Worm (Caenorhabditis elegans): ENCODE measurements around the gene Y38H6C.13.
"Not testable (repeated sequence)": the region's sequence is repeated elsewhere in the genome, so short reads cannot be mapped to it uniquely, and the experiment has no call there.

Y38H6C.13 gene

ce11 chrV:20552971-20553370, 25.4 kb downstream of the Y38H6C.13 start, which contains the start of gene vmo-1:
vmo-1 (minus strand) TSS chrV:20553071.
- no peak for TF ChIP-seq ces-1 (GFP tag; optimal IDR thresholded peaks at IDR 0.05)
- TF ChIP-seq lin-13 (tag; optimal IDR thresholded peaks at IDR 0.05), result no peak
- TF ChIP-seq mep-1 (tag; optimal IDR thresholded peaks at IDR 0.05), result no peak
- TF ChIP-seq ceh-39 (tag; optimal IDR thresholded peaks at IDR 0.05), result no peak
- no peak for TF ChIP-seq zip-8 (tag; optimal IDR thresholded peaks at IDR 0.05)
- TF ChIP-seq lsy-2 (tag; optimal IDR thresholded peaks at IDR 0.05), result no peak
- TF ChIP-seq lin-32 (GFP tag; optimal IDR thresholded peaks at IDR 0.05), result no peak
- no peak for TF ChIP-seq nhr-28 (tag; optimal IDR thresholded peaks at IDR 0.05)
- TF ChIP-seq nhr-2 (tag; optimal IDR thresholded peaks at IDR 0.05), result no peak
- no peak for TF ChIP-seq sem-2 (GFP tag; optimal IDR thresholded peaks at IDR 0.05)
- no peak for TF ChIP-seq sptf-1 (tag; optimal IDR thresholded peaks at IDR 0.05)
- TF ChIP-seq flh-1 (GFP tag; optimal IDR thresholded peaks at IDR 0.05), result no peak
- no peak for TF ChIP-seq blmp-1 (tag; optimal IDR thresholded peaks at IDR 0.05)

- TF ChIP-seq bed-3 (GFP tag; optimal IDR thresholded peaks at IDR 0.05), result no peak
- TF ChIP-seq lsy-2 (tag; optimal IDR thresholded peaks at IDR 0.05), result no peak
- TF ChIP-seq ces-1 (GFP tag; optimal IDR thresholded peaks at IDR 0.05), result no peak
- TF ChIP-seq lin-13 (tag; optimal IDR thresholded peaks at IDR 0.05), result no peak
- no peak for TF ChIP-seq tbx-8 (GFP tag; optimal IDR thresholded peaks at IDR 0.05)
- no peak for TF ChIP-seq sem-2 (GFP tag; optimal IDR thresholded peaks at IDR 0.05)
- TF ChIP-seq flh-1 (GFP tag; optimal IDR thresholded peaks at IDR 0.05), result no peak
- TF ChIP-seq ceh-83 (GFP tag; optimal IDR thresholded peaks at IDR 0.05), result no peak
- TF ChIP-seq snpc-4 (tag; optimal IDR thresholded peaks at IDR 0.05), result no peak
- TF ChIP-seq nhr-237 (tag; optimal IDR thresholded peaks at IDR 0.05), result no peak
- no peak for TF ChIP-seq elt-3 (tag; optimal IDR thresholded peaks at IDR 0.05)
These were observed 27.5 kb downstream of the Y38H6C.13 start, which contains the start of gene Y38H6C.21 for ce11 chrV:20555120-20555519. Y38H6C.21 (minus strand) TSS chrV:20555267.

ce11 chrV:20556260-20556659, 28.7 kb downstream of the Y38H6C.13 start, which contains the start of gene Y38H6C.23:
Y38H6C.23 (minus strand) TSS chrV:20556360.
- no peak for TF ChIP-seq mep-1 (tag; optimal IDR thresholded peaks at IDR 0.05)
- no peak for TF ChIP-seq unc-62 (GFP tag; optimal IDR thresholded peaks at IDR 0.05)
- no peak for TF ChIP-seq snpc-4 (tag; optimal IDR thresholded peaks at IDR 0.05)
- TF ChIP-seq ces-1 (GFP tag; optimal IDR thresholded peaks at IDR 0.05), result no peak
- TF ChIP-seq cnd-1 (tag; optimal IDR thresholded peaks at IDR 0.05), result no peak
- no peak for TF ChIP-seq ceh-39 (tag; optimal IDR thresholded peaks at IDR 0.05)
- no peak for TF ChIP-seq nhr-237 (tag; optimal IDR thresholded peaks at IDR 0.05)
- no peak for TF ChIP-seq nhr-76 (tag; optimal IDR thresholded peaks at IDR 0.05)
- TF ChIP-seq nhr-12 (tag; optimal IDR thresholded peaks at IDR 0.05), result no peak
- no peak for TF ChIP-seq lin-13 (tag; optimal IDR thresholded peaks at IDR 0.05)
- TF ChIP-seq elt-1 (tag; optimal IDR thresholded peaks at IDR 0.05; ENCODE audit: borderline replicate concordance, insufficient read depth), result no peak
- TF ChIP-seq mls-2 (tag; optimal IDR thresholded peaks at IDR 0.05), result no peak
- TF ChIP-seq mab-5 (tag; optimal IDR thresholded peaks at IDR 0.05), result no peak
- TF ChIP-seq nhr-28 (tag; optimal IDR thresholded peaks at IDR 0.05), result no peak

ce11 chrV:20558270-20558669, 30.7 kb downstream of the Y38H6C.13 start, which contains the start of gene abf-4:
abf-4 (minus strand) TSS chrV:20558370.
- TF ChIP-seq pha-4 (tag; optimal IDR thresholded peaks at IDR 0.05) (no peak), elt-3 (tag; optimal IDR thresholded peaks at IDR 0.05) (no peak), ces-1 (GFP tag; optimal IDR thresholded peaks at IDR 0.05) (no peak), ceh-39 (tag; optimal IDR thresholded peaks at IDR 0.05) (no peak), blmp-1 (tag; optimal IDR thresholded peaks at IDR 0.05) (no peak), mab-5 (tag; optimal IDR thresholded peaks at IDR 0.05) (no peak), sem-2 (GFP tag; optimal IDR thresholded peaks at IDR 0.05) (no peak), nhr-2 (tag; optimal IDR thresholded peaks at IDR 0.05) (no peak), drap-1 (GFP tag; optimal IDR thresholded peaks at IDR 0.05) (no peak), bed-3 (GFP tag; optimal IDR thresholded peaks at IDR 0.05) (no peak), lin-13 (tag; optimal IDR thresholded peaks at IDR 0.05) (no peak)

ce11 chrV:20561795-20562194, 34.2 kb downstream of the Y38H6C.13 start, which contains the start of gene F26F2.1:
F26F2.1 (minus strand) TSS chrV:20561895.
- TF ChIP-seq drap-1 (GFP tag; optimal IDR thresholded peaks at IDR 0.05) (no peak), elt-3 (tag; optimal IDR thresholded peaks at IDR 0.05) (no peak), hlh-1 (tag; optimal IDR thresholded peaks at IDR 0.05) (no peak), nhr-237 (tag; optimal IDR thresholded peaks at IDR 0.05) (no peak)

- not testable (repeated sequence) for TF ChIP-seq ztf-11 (tag; optimal IDR thresholded peaks at IDR 0.05); ceh-43 (GFP tag; optimal IDR thresholded peaks at IDR 0.05); ces-1 (GFP tag; optimal IDR thresholded peaks at IDR 0.05)
These were observed 36.5 kb downstream of the Y38H6C.13 start, which contains the start of gene F26F2.13 for ce11 chrV:20564054-20564453. F26F2.13 (plus strand) TSS chrV:20564354.
